Fruit fly (Drosophila melanogaster): Measurements from ENCODE around the gene Cks85A.

Gene Cks85A

dm6 chr3R:8744198-8744597, 25.9 kb upstream of the Cks85A start:
- TF ChIP-seq CG9705 (GFP tag; optimal IDR thresholded peaks at IDR 0.05) (no peak), foxo (GFP tag; optimal IDR thresholded peaks at IDR 0.05) (peak in 1 of 2 experiments; percentile 53), Dfd (GFP tag; optimal IDR thresholded peaks at IDR 0.05) (no peak), jim (GFP tag; optimal IDR thresholded peaks at IDR 0.05) (no peak), sv (GFP tag; optimal IDR thresholded peaks at IDR 0.05) (peak; percentile 15), h (GFP tag; optimal IDR thresholded peaks at IDR 0.05) (peak; percentile 60), Jra (GFP tag; optimal IDR thresholded peaks at IDR 0.05) (no peak), Hnf4 (GFP tag; optimal IDR thresholded peaks at IDR 0.05) (peak; percentile 54), dsf (GFP tag; optimal IDR thresholded peaks at IDR 0.05; ENCODE audit: borderline replicate concordance) (no peak), fru (GFP tag; optimal IDR thresholded peaks at IDR 0.05) (peak; percentile 47), psq (GFP tag; optimal IDR thresholded peaks at IDR 0.05) (peak; percentile 12), ey (GFP tag; optimal IDR thresholded peaks at IDR 0.05) (peak; percentile 65), Abd-B (GFP tag; optimal IDR thresholded peaks at IDR 0.05) (no peak), tai (GFP tag; optimal IDR thresholded peaks at IDR 0.05) (peak; percentile 54), Sp1 (GFP tag; optimal IDR thresholded peaks at IDR 0.05) (no peak), woc (GFP tag; optimal IDR thresholded peaks at IDR 0.05) (no peak), HLH106 (tag; optimal IDR thresholded peaks at IDR 0.05) (peak; percentile 52), rgr (GFP tag; optimal IDR thresholded peaks at IDR 0.05) (peak; percentile 50), OdsH (GFP tag; optimal IDR thresholded peaks at IDR 0.05) (peak; percentile 46), lola (GFP tag; optimal IDR thresholded peaks at IDR 0.05) (no peak), dmrt93B (GFP tag; optimal IDR thresholded peaks at IDR 0.05) (peak; percentile 19), CG32264 (GFP tag; optimal IDR thresholded peaks at IDR 0.05) (no peak), usp (GFP tag; optimal IDR thresholded peaks at IDR 0.05) (no peak), Hr83 (GFP tag; optimal IDR thresholded peaks at IDR 0.05; ENCODE audit: poor library complexity, severe bottlenecking) (no peak), br (GFP tag; optimal IDR thresholded peaks at IDR 0.05) (peak; percentile 42), Rel (GFP tag; optimal IDR thresholded peaks at IDR 0.05) (no peak), Rel (tag; optimal IDR thresholded peaks at IDR 0.05) (no peak), sage (GFP tag; optimal IDR thresholded peaks at IDR 0.05) (no peak), dl (GFP tag; optimal IDR thresholded peaks at IDR 0.05; ENCODE audit: insufficient read depth in 1 of 2, partially characterized antibody in 2 of 2) (no peak)

- TF ChIP-seq psq (GFP tag; optimal IDR thresholded peaks at IDR 0.05) (no peak), lola (GFP tag; optimal IDR thresholded peaks at IDR 0.05) (no peak), Myc (optimal IDR thresholded peaks at IDR 0.05) (no peak), Rel (GFP tag; optimal IDR thresholded peaks at IDR 0.05) (no peak), Rel (tag; optimal IDR thresholded peaks at IDR 0.05) (no peak), brk (GFP tag; optimal IDR thresholded peaks at IDR 0.05) (no peak), tai (GFP tag; optimal IDR thresholded peaks at IDR 0.05) (no peak), N (GFP tag; optimal IDR thresholded peaks at IDR 0.05) (no peak), usp (GFP tag; optimal IDR thresholded peaks at IDR 0.05) (no peak), Hr78 (GFP tag; optimal IDR thresholded peaks at IDR 0.05) (no peak), jim (GFP tag; optimal IDR thresholded peaks at IDR 0.05) (no peak), foxo (GFP tag; optimal IDR thresholded peaks at IDR 0.05) (no peak), Hr83 (GFP tag; optimal IDR thresholded peaks at IDR 0.05; ENCODE audit: poor library complexity, severe bottlenecking) (no peak), pan (optimal IDR thresholded peaks at IDR 0.05) (no peak), Dif (GFP tag; optimal IDR thresholded peaks at IDR 0.05; ENCODE audit: partially characterized antibody) (no peak)
Observed at dm6 chr3R:8742661-8743060, 24.4 kb upstream of the Cks85A start.

dm6 chr3R:8741941-8742340, 23.7 kb upstream of the Cks85A start:
- TF ChIP-seq Hnf4 (GFP tag; optimal IDR thresholded peaks at IDR 0.05) (no peak), HLH106 (tag; optimal IDR thresholded peaks at IDR 0.05) (no peak), Rel (GFP tag; optimal IDR thresholded peaks at IDR 0.05) (no peak), Rel (tag; optimal IDR thresholded peaks at IDR 0.05) (no peak), usp (GFP tag; optimal IDR thresholded peaks at IDR 0.05) (no peak), brk (GFP tag; optimal IDR thresholded peaks at IDR 0.05) (no peak), tai (GFP tag; optimal IDR thresholded peaks at IDR 0.05) (no peak), Hr78 (GFP tag; optimal IDR thresholded peaks at IDR 0.05) (no peak), h (GFP tag; optimal IDR thresholded peaks at IDR 0.05) (no peak), Mio (GFP tag; optimal IDR thresholded peaks at IDR 0.05) (no peak), Dif (GFP tag; optimal IDR thresholded peaks at IDR 0.05; ENCODE audit: partially characterized antibody) (no peak)
